Fruit fly (Drosophila melanogaster) S2 (cell line): ENCODE data around the gene CG2694.

ENCODE experiments used
- CG8478 ChIP-seq: fragments of >200 bp; optimal IDR thresholded peaks from 2 replicates; lab custom pipeline; 2018
- CTCF ChIP-seq, 2 experiments: fragments of >200 bp; optimal IDR thresholded peaks; 2 replicates each; lab custom pipeline; 2018

- TF ChIP-seq CG8478 (lab: Kevin White, UChicago) (no peak), CTCF (optimal IDR thresholded peaks at IDR 0.05; lab: Kevin White, UChicago) (no peak)
Measured at dm6 chrX:2740084-2740483, 26.2 kb downstream of the CG2694 start, which contains the start of gene kirre.
